Worm (Caenorhabditis elegans) whole organism, L2 larva: ENCODE measurements around the gene W02D7.4.

Experiments used
- ZK546.5 ChIP-seq: sonication (generic microtip); optimal IDR thresholded peaks from 2 replicates; lab custom pipeline; 2017; ENCODE audit warnings: missing biosample characterization, missing genetic modification characterization
- ama-1 ChIP-seq: fragments of 150-350 bp; optimal IDR thresholded peaks from 2 replicates; lab custom pipeline; 2018; ENCODE audit warnings: inconsistent platforms
- blmp-1 ChIP-seq: sonication (generic microtip); optimal IDR thresholded peaks from 2 replicates; lab custom pipeline; 2017; ENCODE audit warnings: missing genetic modification characterization, mild to moderate bottlenecking, missing compliant biosample characterization, antibody characterized with exemption, moderate library complexity; ENCODE audit not compliant: insufficient read depth
- elt-3 ChIP-seq: sonication (generic microtip); optimal IDR thresholded peaks from 2 replicates; lab custom pipeline; 2017; ENCODE audit warnings: missing biosample characterization, missing genetic modification characterization
- nhr-237 ChIP-seq: fragments of 150-350 bp; optimal IDR thresholded peaks from 2 replicates; lab custom pipeline; 2014; ENCODE audit warnings: missing biosample characterization, missing genetic modification characterization
- snpc-4 ChIP-seq: fragments of 150-350 bp; optimal IDR thresholded peaks from 2 replicates; lab custom pipeline; 2014; ENCODE audit warnings: missing biosample characterization, missing genetic modification characterization
- unc-62 ChIP-seq: fragments of 150-350 bp; optimal IDR thresholded peaks from 2 replicates; lab custom pipeline; 2014; ENCODE audit warnings: missing biosample characterization, missing genetic modification reagents, missing genetic modification characterization

DNA sequence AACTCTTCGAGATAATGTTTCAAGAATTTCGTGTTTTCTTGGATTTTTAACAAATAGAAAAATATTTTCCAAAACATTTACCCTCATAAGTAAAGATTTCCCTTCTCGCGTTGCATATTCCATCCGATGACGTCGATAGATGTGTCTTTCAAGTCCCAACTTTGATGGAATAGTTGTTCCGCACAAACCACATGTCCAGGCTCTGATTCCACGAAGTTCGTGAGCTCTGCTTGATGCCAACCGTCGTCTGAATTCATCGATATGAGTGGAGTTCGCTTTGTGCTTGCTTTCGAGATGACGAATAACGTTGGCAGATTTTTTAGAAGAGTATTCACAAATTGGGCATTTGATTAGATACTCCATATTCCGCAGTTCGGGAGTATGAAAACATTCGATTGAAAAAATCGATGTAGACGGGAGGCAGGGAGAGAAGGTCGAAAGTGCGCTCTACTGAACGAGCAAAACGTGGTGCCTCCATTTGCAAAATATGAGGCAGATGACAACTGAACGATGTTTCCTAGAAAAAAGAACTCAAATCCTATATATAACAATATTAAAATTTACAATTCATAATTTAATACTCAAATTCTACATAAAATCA lies 3.6 kb upstream of the W02D7.4 start, which contains the start of gene W02D7.6:
- no peak for TF ChIP-seq ama-1
- TF ChIP-seq ZK546.5 (tag; lab: Kevin White, UChicago) = no peak
- TF ChIP-seq elt-3 (tag; lab: Kevin White, UChicago) = no peak
- no peak for TF ChIP-seq unc-62
- TF ChIP-seq snpc-4 (tag; lab: Kevin White, UChicago) = no peak
- TF ChIP-seq blmp-1 (tag; lab: Kevin White, UChicago) = no peak
- TF ChIP-seq nhr-237 (tag; lab: Kevin White, UChicago) = no peak
